Worm (Caenorhabditis elegans) whole organism, L1 larva: ENCODE data around the gene Y38E10A.3.
A peak's percentile ranks its signal among the peaks of the same experiment; 100 is the strongest.

Experiments used
- ceh-63 ChIP-seq: fragments of 200-800 bp; sonication (Bioruptor generic); optimal IDR thresholded peaks from 2 replicates; lab custom pipeline; 2018; ENCODE audit warnings: mild to moderate bottlenecking, missing genetic modification characterization, missing compliant biosample characterization
- dpl-1 ChIP-seq, 3 experiments: fragments of 150-350 bp in 2 of 3; sonication (generic microtip) in 1 of 3; optimal IDR thresholded peaks; 2 replicates each; lab custom pipeline; 2014 to 2017; ENCODE audit warnings: missing biosample characterization in 3 of 3, missing genetic modification characterization in 3 of 3, missing genetic modification reagents in 3 of 3
- fkh-4 ChIP-seq: sonication (generic microtip); optimal IDR thresholded peaks from 2 replicates; lab custom pipeline; 2016; ENCODE audit warnings: missing compliant biosample characterization, missing genetic modification characterization, borderline replicate concordance
- lin-13 ChIP-seq: fragments of 150-350 bp; optimal IDR thresholded peaks from 2 replicates; lab custom pipeline; 2014; ENCODE audit warnings: missing biosample characterization, missing genetic modification reagents, missing genetic modification characterization
- lin-39 ChIP-seq: fragments of 150-350 bp; optimal IDR thresholded peaks from 2 replicates; lab custom pipeline; 2014; ENCODE audit warnings: missing biosample characterization, missing genetic modification reagents, missing genetic modification characterization
- nhr-237 ChIP-seq: fragments of 150-350 bp; optimal IDR thresholded peaks from 2 replicates; lab custom pipeline; 2014; ENCODE audit warnings: missing biosample characterization, missing genetic modification characterization
- unc-86 ChIP-seq: sonication (generic microtip); optimal IDR thresholded peaks from 2 replicates; lab custom pipeline; 2016; ENCODE audit warnings: missing genetic modification characterization, missing compliant biosample characterization
- zip-4 ChIP-seq: fragments of 200-800 bp; sonication (Bioruptor generic); optimal IDR thresholded peaks from 2 replicates; lab custom pipeline; 2018; ENCODE audit warnings: mild to moderate bottlenecking, missing genetic modification characterization, moderate library complexity, missing compliant biosample characterization

DNA sequence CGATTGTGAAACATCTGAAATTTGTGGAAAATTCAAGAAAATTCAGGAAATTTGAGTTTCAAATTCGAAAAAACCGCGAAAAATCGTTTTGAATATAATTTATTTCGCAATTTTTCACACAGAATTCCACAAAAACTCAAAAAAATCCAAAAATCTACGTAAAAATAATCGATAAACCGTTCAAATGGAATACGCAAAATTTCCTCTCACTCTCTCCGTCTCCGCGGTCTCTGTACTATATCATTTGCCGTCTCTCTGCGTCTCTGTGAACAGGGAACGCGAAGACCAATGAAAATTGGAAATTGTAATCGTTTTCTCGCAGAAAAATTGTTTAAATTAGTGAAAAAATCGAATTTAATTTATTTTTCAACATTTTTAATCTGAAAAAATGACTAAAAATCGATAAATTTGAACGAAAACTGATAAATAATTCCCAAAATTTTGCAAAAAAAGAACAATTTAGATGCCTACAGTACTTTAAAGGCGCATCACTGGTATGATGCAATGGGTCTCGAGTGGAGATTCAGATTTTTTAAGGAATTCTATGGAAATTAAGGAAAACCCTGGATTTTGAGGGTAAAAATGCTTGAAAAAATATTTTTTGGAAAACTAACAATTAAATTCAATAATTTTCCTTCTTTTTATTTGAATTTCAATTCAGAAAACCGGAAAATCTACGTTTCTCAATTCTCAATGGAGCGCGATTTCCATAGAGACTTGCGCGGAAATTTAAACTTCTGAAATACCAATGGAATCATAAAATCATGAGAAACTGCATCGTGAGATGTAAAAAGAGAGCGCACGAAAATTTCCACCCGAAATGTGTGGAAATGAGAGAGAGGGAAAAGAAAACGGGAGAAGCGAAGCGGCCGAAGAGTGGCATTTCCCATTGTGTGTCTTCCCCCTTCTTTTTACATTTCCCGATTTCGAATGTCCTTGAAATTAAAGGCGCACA lies 29.4 kb upstream of the Y38E10A.3 start, which contains the start of the genes ceh-100 and lips-15:
- TF ChIP-seq nhr-237 (tag; lab: Kevin White, UChicago) (no peak), unc-86 (tag; lab: Kevin White, UChicago) (no peak), zip-4 (no peak), ceh-63 (GFP tag; lab: Kevin White, UChicago) (no peak), fkh-4 (tag; lab: Kevin White, UChicago) (no peak), dpl-1 (GFP tag; optimal IDR thresholded peaks at IDR 0.05; lab: Kevin White, UChicago) (peak; percentile 13 to 70 (median 45)), lin-39 (tag; lab: Kevin White, UChicago) (no peak), lin-13 (GFP tag; lab: Kevin White, UChicago) (peak; percentile 5)
